Fruit fly (Drosophila melanogaster): Measurements from ENCODE around the gene Ugt304A1.

The Ugt304A1 gene

dm6 chr3R:11196648-11197388 is 21.6 kb upstream of the Ugt304A1 start:
- TF ChIP-seq EcR (GFP tag; optimal IDR thresholded peaks at IDR 0.05), result peak; percentile 97
- peak; percentile 93 for TF ChIP-seq Pif1B (GFP tag; optimal IDR thresholded peaks at IDR 0.05)
- no peak for TF ChIP-seq fd96Ca (GFP tag; IDR thresholded peaks at IDR 0.05)
- peak; percentile 86 for TF ChIP-seq CG13204 (GFP tag; optimal IDR thresholded peaks at IDR 0.05)
- peak; percentile 97 for TF ChIP-seq CG4496 (GFP tag; IDR thresholded peaks at IDR 0.05)
- TF ChIP-seq Snoo (tag; optimal IDR thresholded peaks at IDR 0.05), result peak; percentile 99
- TF ChIP-seq CG14655 (GFP tag; optimal IDR thresholded peaks at IDR 0.05), result peak; percentile 100
- TF ChIP-seq Pif1A (GFP tag; optimal IDR thresholded peaks at IDR 0.05), result peak; percentile 44
- peak; percentile 95 for TF ChIP-seq Ets98B (GFP tag; IDR thresholded peaks at IDR 0.05)
- peak; percentile 97 for TF ChIP-seq rn (GFP tag; IDR thresholded peaks at IDR 0.05)
- peak; percentile 99 for TF ChIP-seq CG8301 (tag; optimal IDR thresholded peaks at IDR 0.05)
- TF ChIP-seq CG9948 (tag; optimal IDR thresholded peaks at IDR 0.05), result peak; percentile 100
- TF ChIP-seq gl (tag; optimal IDR thresholded peaks at IDR 0.05), result peak; percentile 89
- TF ChIP-seq D1 (tag; optimal IDR thresholded peaks at IDR 0.05), result peak; percentile 99
- peak; percentile 97 for TF ChIP-seq CG10348 (GFP tag; IDR thresholded peaks at IDR 0.05)
- TF ChIP-seq CG17806 (tag; optimal IDR thresholded peaks at IDR 0.05), result peak; percentile 98
- peak; percentile 99 for TF ChIP-seq CG15710 (tag; optimal IDR thresholded peaks at IDR 0.05)
- TF ChIP-seq CG34367 (tag; optimal IDR thresholded peaks at IDR 0.05), result peak; percentile 96
- TF ChIP-seq CG12605 (GFP tag; IDR thresholded peaks at IDR 0.05), result peak; percentile 94
- TF ChIP-seq CG8159 (tag; optimal IDR thresholded peaks at IDR 0.05), result peak; percentile 99
- TF ChIP-seq CG32121 (GFP tag; IDR thresholded peaks at IDR 0.05), result peak; percentile 99

dm6 chr3R:11195792-11196191 is 20.6 kb upstream of the Ugt304A1 start, which contains the start of gene CG18577:
Gene CG18577, plus strand, starts transcription at chr3R:11196092.
- TF ChIP-seq CG32121 (GFP tag; IDR thresholded peaks at IDR 0.05) (no peak), Pif1B (GFP tag; optimal IDR thresholded peaks at IDR 0.05) (no peak), gl (tag; optimal IDR thresholded peaks at IDR 0.05) (no peak), CG34367 (tag; optimal IDR thresholded peaks at IDR 0.05) (no peak), CG15710 (tag; optimal IDR thresholded peaks at IDR 0.05) (no peak), CG8301 (tag; optimal IDR thresholded peaks at IDR 0.05) (no peak), D1 (tag; optimal IDR thresholded peaks at IDR 0.05) (no peak), fd96Ca (GFP tag; IDR thresholded peaks at IDR 0.05) (no peak), rn (GFP tag; IDR thresholded peaks at IDR 0.05) (no peak), CG13204 (GFP tag; optimal IDR thresholded peaks at IDR 0.05) (no peak), CG8159 (tag; optimal IDR thresholded peaks at IDR 0.05) (no peak), CG17806 (tag; optimal IDR thresholded peaks at IDR 0.05) (no peak), CG9948 (tag; optimal IDR thresholded peaks at IDR 0.05) (no peak), EcR (GFP tag; optimal IDR thresholded peaks at IDR 0.05) (no peak), CG14655 (GFP tag; optimal IDR thresholded peaks at IDR 0.05) (no peak), Pif1A (GFP tag; optimal IDR thresholded peaks at IDR 0.05) (no peak)

- no peak for TF ChIP-seq EcR (GFP tag; optimal IDR thresholded peaks at IDR 0.05)
- TF ChIP-seq gl (tag; optimal IDR thresholded peaks at IDR 0.05), result no peak
- no peak for TF ChIP-seq Pif1A (GFP tag; optimal IDR thresholded peaks at IDR 0.05)
- no peak for TF ChIP-seq CG8159 (tag; optimal IDR thresholded peaks at IDR 0.05)
- no peak for TF ChIP-seq CG12605 (GFP tag; IDR thresholded peaks at IDR 0.05)
- TF ChIP-seq CG4496 (GFP tag; IDR thresholded peaks at IDR 0.05), result no peak
- TF ChIP-seq D1 (tag; optimal IDR thresholded peaks at IDR 0.05), result no peak
- no peak for TF ChIP-seq CG13204 (GFP tag; optimal IDR thresholded peaks at IDR 0.05)
- no peak for TF ChIP-seq CG17806 (tag; optimal IDR thresholded peaks at IDR 0.05)
- no peak for TF ChIP-seq CG14655 (GFP tag; optimal IDR thresholded peaks at IDR 0.05)
- no peak for TF ChIP-seq CG8301 (tag; optimal IDR thresholded peaks at IDR 0.05)
- TF ChIP-seq rn (GFP tag; IDR thresholded peaks at IDR 0.05), result no peak
- no peak for TF ChIP-seq CG34367 (tag; optimal IDR thresholded peaks at IDR 0.05)
- no peak for TF ChIP-seq Snoo (tag; optimal IDR thresholded peaks at IDR 0.05)
These were observed 3.1 kb upstream of the Ugt304A1 start for dm6 chr3R:11178300-11178699.

dm6 chr3R:11177579-11177978 is 2.4 kb upstream of the Ugt304A1 start:
- TF ChIP-seq CG10348 (GFP tag; IDR thresholded peaks at IDR 0.05), result no peak
- TF ChIP-seq CG9948 (tag; optimal IDR thresholded peaks at IDR 0.05), result no peak
- no peak for TF ChIP-seq CG32121 (GFP tag; IDR thresholded peaks at IDR 0.05)
- TF ChIP-seq Ets98B (GFP tag; IDR thresholded peaks at IDR 0.05), result no peak
- TF ChIP-seq CG34367 (tag; optimal IDR thresholded peaks at IDR 0.05), result no peak
- no peak for TF ChIP-seq EcR (GFP tag; optimal IDR thresholded peaks at IDR 0.05)
- no peak for TF ChIP-seq gl (tag; optimal IDR thresholded peaks at IDR 0.05)
- TF ChIP-seq CG17806 (tag; optimal IDR thresholded peaks at IDR 0.05), result no peak
- no peak for TF ChIP-seq fd96Ca (GFP tag; IDR thresholded peaks at IDR 0.05)
- no peak for TF ChIP-seq rn (GFP tag; IDR thresholded peaks at IDR 0.05)
- TF ChIP-seq CG13204 (GFP tag; optimal IDR thresholded peaks at IDR 0.05), result no peak
- TF ChIP-seq CG8301 (tag; optimal IDR thresholded peaks at IDR 0.05), result no peak

- TF ChIP-seq Snoo (tag; optimal IDR thresholded peaks at IDR 0.05) (no peak), rn (GFP tag; IDR thresholded peaks at IDR 0.05) (no peak), Pif1B (GFP tag; optimal IDR thresholded peaks at IDR 0.05) (no peak), CG15710 (tag; optimal IDR thresholded peaks at IDR 0.05) (no peak), CG9948 (tag; optimal IDR thresholded peaks at IDR 0.05) (no peak), CG12605 (GFP tag; IDR thresholded peaks at IDR 0.05) (no peak)
These were observed 569 bp upstream of the Ugt304A1 start for dm6 chr3R:11175777-11176176.

dm6 chr3R:11173169-11173506 is 2.1 kb downstream of the Ugt304A1 start:
- no peak for TF ChIP-seq CG32121 (GFP tag; IDR thresholded peaks at IDR 0.05)
- no peak for TF ChIP-seq CG8301 (tag; optimal IDR thresholded peaks at IDR 0.05)
- TF ChIP-seq fd96Ca (GFP tag; IDR thresholded peaks at IDR 0.05), result no peak
- TF ChIP-seq CG34367 (tag; optimal IDR thresholded peaks at IDR 0.05), result no peak
- no peak for TF ChIP-seq Pif1B (GFP tag; optimal IDR thresholded peaks at IDR 0.05)
- TF ChIP-seq CG4496 (GFP tag; IDR thresholded peaks at IDR 0.05), result no peak
- TF ChIP-seq EcR (GFP tag; optimal IDR thresholded peaks at IDR 0.05), result no peak
- TF ChIP-seq gl (tag; optimal IDR thresholded peaks at IDR 0.05), result no peak
- no peak for TF ChIP-seq CG10348 (GFP tag; IDR thresholded peaks at IDR 0.05)
- TF ChIP-seq Snoo (tag; optimal IDR thresholded peaks at IDR 0.05), result no peak
- no peak for TF ChIP-seq rn (GFP tag; IDR thresholded peaks at IDR 0.05)
- no peak for TF ChIP-seq D1 (tag; optimal IDR thresholded peaks at IDR 0.05)
- TF ChIP-seq CG15710 (tag; optimal IDR thresholded peaks at IDR 0.05), result no peak
- TF ChIP-seq CG9948 (tag; optimal IDR thresholded peaks at IDR 0.05), result no peak
- TF ChIP-seq CG17806 (tag; optimal IDR thresholded peaks at IDR 0.05), result no peak
- no peak for TF ChIP-seq CG14655 (GFP tag; optimal IDR thresholded peaks at IDR 0.05)
- TF ChIP-seq CG13204 (GFP tag; optimal IDR thresholded peaks at IDR 0.05), result no peak
- no peak for TF ChIP-seq Ets98B (GFP tag; IDR thresholded peaks at IDR 0.05)

All from whole organism, pupa.